Fruit fly (Drosophila melanogaster): ENCODE measurements around the gene Ptp10D.

The Ptp10D gene

dm6 chrX:11678539-11679040, 56.8 kb downstream of the Ptp10D start, which contains the start of the genes Vlet and bif:
TSS of gene Vlet (minus strand) at chrX:11678589.
TSS of gene bif (plus strand) at chrX:11678970.
- TF ChIP-seq CG9948 (tag; optimal IDR thresholded peaks at IDR 0.05): peak; percentile 58
- TF ChIP-seq CG34367 (tag; optimal IDR thresholded peaks at IDR 0.05): peak; percentile 50
- TF ChIP-seq D1 (tag; optimal IDR thresholded peaks at IDR 0.05): peak; percentile 69
- TF ChIP-seq CG10348 (GFP tag; IDR thresholded peaks at IDR 0.05): no peak
- TF ChIP-seq CG8159 (tag; optimal IDR thresholded peaks at IDR 0.05): peak; percentile 57
- TF ChIP-seq CG17806 (tag; optimal IDR thresholded peaks at IDR 0.05): peak; percentile 36
- no peak for TF ChIP-seq CG12605 (GFP tag; IDR thresholded peaks at IDR 0.05)
- TF ChIP-seq Pif1B (GFP tag; optimal IDR thresholded peaks at IDR 0.05): peak; percentile 59
- TF ChIP-seq CG4496 (GFP tag; IDR thresholded peaks at IDR 0.05): 0 out of 3 replicates have a peak, but pooled peaks have one; percentile 17
- no peak for TF ChIP-seq gl (tag; optimal IDR thresholded peaks at IDR 0.05)
- peak; percentile 48 for TF ChIP-seq Snoo (tag; optimal IDR thresholded peaks at IDR 0.05)
- TF ChIP-seq CG8301 (tag; optimal IDR thresholded peaks at IDR 0.05): peak; percentile 30
- TF ChIP-seq CG14655 (GFP tag; optimal IDR thresholded peaks at IDR 0.05): no peak
- no peak for TF ChIP-seq rn (GFP tag; IDR thresholded peaks at IDR 0.05)
- TF ChIP-seq CG13204 (GFP tag; optimal IDR thresholded peaks at IDR 0.05): no peak
- no peak; the same call in 1 of the 2 replicates for TF ChIP-seq Ets98B (GFP tag; IDR thresholded peaks at IDR 0.05)
- TF ChIP-seq Pif1A (GFP tag; optimal IDR thresholded peaks at IDR 0.05): no peak
- peak; percentile 47 for TF ChIP-seq CG15710 (tag; optimal IDR thresholded peaks at IDR 0.05)
- TF ChIP-seq EcR (GFP tag; optimal IDR thresholded peaks at IDR 0.05): no peak
- 0 out of 2 replicates have a peak, but pooled peaks have one; percentile 37 for TF ChIP-seq CG32121 (GFP tag; IDR thresholded peaks at IDR 0.05)
- TF ChIP-seq fd96Ca (GFP tag; IDR thresholded peaks at IDR 0.05): peak; percentile 64; the same call in 1 of the 3 replicates

dm6 chrX:11679461-11679860, 57.6 kb downstream of the Ptp10D start:
- TF ChIP-seq CG15710 (tag; optimal IDR thresholded peaks at IDR 0.05) (no peak), Pif1B (GFP tag; optimal IDR thresholded peaks at IDR 0.05) (no peak), CG17806 (tag; optimal IDR thresholded peaks at IDR 0.05) (no peak), rn (GFP tag; IDR thresholded peaks at IDR 0.05) (no peak), CG14655 (GFP tag; optimal IDR thresholded peaks at IDR 0.05) (no peak), Pif1A (GFP tag; optimal IDR thresholded peaks at IDR 0.05) (no peak), CG32121 (GFP tag; IDR thresholded peaks at IDR 0.05) (no peak), gl (tag; optimal IDR thresholded peaks at IDR 0.05) (no peak), CG12605 (GFP tag; IDR thresholded peaks at IDR 0.05) (no peak), fd96Ca (GFP tag; IDR thresholded peaks at IDR 0.05) (no peak), Ets98B (GFP tag; IDR thresholded peaks at IDR 0.05) (peak; percentile 15; the same call in 1 of the 2 replicates), Snoo (tag; optimal IDR thresholded peaks at IDR 0.05) (no peak), CG8159 (tag; optimal IDR thresholded peaks at IDR 0.05) (no peak), CG8301 (tag; optimal IDR thresholded peaks at IDR 0.05) (no peak), CG4496 (GFP tag; IDR thresholded peaks at IDR 0.05) (peak; percentile 55; the same call in 1 of the 3 replicates), CG9948 (tag; optimal IDR thresholded peaks at IDR 0.05) (no peak)

dm6 chrX:11680405-11680804, 58.6 kb downstream of the Ptp10D start:
- no peak for TF ChIP-seq gl (tag; optimal IDR thresholded peaks at IDR 0.05)
- TF ChIP-seq CG9948 (tag; optimal IDR thresholded peaks at IDR 0.05): no peak
- no peak for TF ChIP-seq CG4496 (GFP tag; IDR thresholded peaks at IDR 0.05)
- TF ChIP-seq CG17806 (tag; optimal IDR thresholded peaks at IDR 0.05): no peak
- no peak for TF ChIP-seq CG34367 (tag; optimal IDR thresholded peaks at IDR 0.05)
- no peak for TF ChIP-seq CG13204 (GFP tag; optimal IDR thresholded peaks at IDR 0.05)
- TF ChIP-seq Ets98B (GFP tag; IDR thresholded peaks at IDR 0.05): 0 out of 2 replicates have a peak, but pooled peaks have one; percentile 12

dm6 chrX:11681558-11682551, 60.0 kb downstream of the Ptp10D start:
- peak; percentile 10; the same call in 1 of the 2 replicates for TF ChIP-seq CG12605 (GFP tag; IDR thresholded peaks at IDR 0.05)
- 0 out of 2 replicates have a peak, but pooled peaks have one; percentile 7 for TF ChIP-seq CG32121 (GFP tag; IDR thresholded peaks at IDR 0.05)
- TF ChIP-seq CG9948 (tag; optimal IDR thresholded peaks at IDR 0.05): peak; percentile 21
- TF ChIP-seq Snoo (tag; optimal IDR thresholded peaks at IDR 0.05): peak; percentile 37
- no peak for TF ChIP-seq CG10348 (GFP tag; IDR thresholded peaks at IDR 0.05)
- peak; percentile 64 for TF ChIP-seq CG15710 (tag; optimal IDR thresholded peaks at IDR 0.05)
- TF ChIP-seq D1 (tag; optimal IDR thresholded peaks at IDR 0.05): peak; percentile 6
- TF ChIP-seq rn (GFP tag; IDR thresholded peaks at IDR 0.05): no peak; the same call in 1 of the 2 replicates
- peak; percentile 16 for TF ChIP-seq CG34367 (tag; optimal IDR thresholded peaks at IDR 0.05)
- TF ChIP-seq Ets98B (GFP tag; IDR thresholded peaks at IDR 0.05): peak; percentile 33
- TF ChIP-seq Pif1A (GFP tag; optimal IDR thresholded peaks at IDR 0.05): peak; percentile 55
- TF ChIP-seq Pif1B (GFP tag; optimal IDR thresholded peaks at IDR 0.05): peak; percentile 11
- peak; percentile 42 for TF ChIP-seq CG13204 (GFP tag; optimal IDR thresholded peaks at IDR 0.05)
- peak; percentile 54 for TF ChIP-seq CG14655 (GFP tag; optimal IDR thresholded peaks at IDR 0.05)
- peak; percentile 24 for TF ChIP-seq CG8301 (tag; optimal IDR thresholded peaks at IDR 0.05)
- peak; percentile 43; the same call in 1 of the 3 replicates for TF ChIP-seq CG4496 (GFP tag; IDR thresholded peaks at IDR 0.05)
- peak; percentile 47 for TF ChIP-seq CG8159 (tag; optimal IDR thresholded peaks at IDR 0.05)
- TF ChIP-seq fd96Ca (GFP tag; IDR thresholded peaks at IDR 0.05): peak; percentile 68; the same call in 2 of the 3 replicates
- peak; percentile 39 for TF ChIP-seq CG17806 (tag; optimal IDR thresholded peaks at IDR 0.05)
- peak; percentile 99 for TF ChIP-seq EcR (GFP tag; optimal IDR thresholded peaks at IDR 0.05)
- TF ChIP-seq gl (tag; optimal IDR thresholded peaks at IDR 0.05): no peak

dm6 chrX:11683480-11683879, 61.7 kb downstream of the Ptp10D start:
- TF ChIP-seq CG10348 (GFP tag; IDR thresholded peaks at IDR 0.05) (no peak), CG4496 (GFP tag; IDR thresholded peaks at IDR 0.05) (peak; percentile 55; the same call in 1 of the 3 replicates), CG13204 (GFP tag; optimal IDR thresholded peaks at IDR 0.05) (peak; percentile 97), CG14655 (GFP tag; optimal IDR thresholded peaks at IDR 0.05) (no peak), EcR (GFP tag; optimal IDR thresholded peaks at IDR 0.05) (peak; percentile 45), CG8159 (tag; optimal IDR thresholded peaks at IDR 0.05) (no peak), rn (GFP tag; IDR thresholded peaks at IDR 0.05) (no peak), D1 (tag; optimal IDR thresholded peaks at IDR 0.05) (no peak), fd96Ca (GFP tag; IDR thresholded peaks at IDR 0.05) (peak; percentile 22; the same call in 1 of the 3 replicates), Pif1B (GFP tag; optimal IDR thresholded peaks at IDR 0.05) (no peak), CG32121 (GFP tag; IDR thresholded peaks at IDR 0.05) (peak; percentile 36), gl (tag; optimal IDR thresholded peaks at IDR 0.05) (no peak), Ets98B (GFP tag; IDR thresholded peaks at IDR 0.05) (peak; percentile 70), CG9948 (tag; optimal IDR thresholded peaks at IDR 0.05) (no peak), CG8301 (tag; optimal IDR thresholded peaks at IDR 0.05) (no peak), CG17806 (tag; optimal IDR thresholded peaks at IDR 0.05) (no peak), CG12605 (GFP tag; IDR thresholded peaks at IDR 0.05) (0 out of 2 replicates have a peak, but pooled peaks have one; percentile 21), Pif1A (GFP tag; optimal IDR thresholded peaks at IDR 0.05) (no peak), CG34367 (tag; optimal IDR thresholded peaks at IDR 0.05) (no peak), Snoo (tag; optimal IDR thresholded peaks at IDR 0.05) (peak; percentile 46), CG15710 (tag; optimal IDR thresholded peaks at IDR 0.05) (no peak)

Data from whole organism, pupa.